Fruit fly (Drosophila melanogaster) whole organism, wandering third instar larva: ENCODE measurements around the gene CG13386.

Experiments
- Abd-B ChIP-seq: fragments of >200 bp; optimal IDR thresholded peaks from 2 replicates; lab custom pipeline; 2017; ENCODE audit warnings: missing biosample characterization, missing genetic modification characterization
- CG32264 ChIP-seq: fragments of 200-800 bp; sonication (Bioruptor generic); optimal IDR thresholded peaks from 2 replicates; lab custom pipeline; 2016; ENCODE audit warnings: missing biosample characterization, missing genetic modification characterization
- CG9705 ChIP-seq: fragments of 200-800 bp; sonication (Bioruptor generic); optimal IDR thresholded peaks from 2 replicates; lab custom pipeline; 2018; ENCODE audit warnings: missing biosample characterization, mild to moderate bottlenecking, missing genetic modification characterization
- CrebA ChIP-seq: fragments of 200-800 bp; sonication (Bioruptor generic); optimal IDR thresholded peaks from 2 replicates; lab custom pipeline; 2016; ENCODE audit warnings: missing biosample characterization, mild to moderate bottlenecking, missing genetic modification characterization, borderline replicate concordance
- Dfd ChIP-seq: fragments of >200 bp; optimal IDR thresholded peaks from 2 replicates; lab custom pipeline; 2017; ENCODE audit warnings: missing biosample characterization, missing genetic modification characterization
- Dif ChIP-seq: fragments of 200-275, 200-300 bp; sonication (Bioruptor generic); optimal IDR thresholded peaks from 2 replicates; lab custom pipeline; 2018; ENCODE audit warnings: missing biosample characterization, missing genetic modification characterization; ENCODE audit not compliant: partially characterized antibody
- GATAd ChIP-seq: sonication (Bioruptor generic); optimal IDR thresholded peaks from 2 replicates; lab custom pipeline; 2016; ENCODE audit warnings: missing biosample characterization, missing genetic modification characterization
- HLH106 ChIP-seq: fragments of 200-800 bp; optimal IDR thresholded peaks from 3 replicates; lab custom pipeline; 2019; ENCODE audit warnings: missing biosample characterization, mild to moderate bottlenecking, missing genetic modification characterization, moderate library complexity
- Hnf4 ChIP-seq: fragments of 200-800 bp; sonication (Bioruptor generic); optimal IDR thresholded peaks from 2 replicates; lab custom pipeline; 2016; ENCODE audit warnings: missing biosample characterization, mild to moderate bottlenecking, missing genetic modification characterization
- Hr78 ChIP-seq: fragments of >200 bp; optimal IDR thresholded peaks from 2 replicates; lab custom pipeline; 2017; ENCODE audit warnings: missing biosample characterization, missing genetic modification characterization
- Hr83 ChIP-seq: fragments of 200-300 bp; sonication (Bioruptor generic); optimal IDR thresholded peaks from 2 replicates; lab custom pipeline; 2016; ENCODE audit warnings: missing biosample characterization, mild to moderate bottlenecking, missing genetic modification characterization, moderate library complexity; ENCODE audit not compliant: poor library complexity, severe bottlenecking
- Jra ChIP-seq: sonication (Bioruptor generic); optimal IDR thresholded peaks from 2 replicates; lab custom pipeline; 2016; ENCODE audit warnings: missing biosample characterization, missing genetic modification characterization
- Mio ChIP-seq: sonication (Bioruptor generic); optimal IDR thresholded peaks from 2 replicates; lab custom pipeline; 2016; ENCODE audit warnings: missing biosample characterization, missing genetic modification characterization
- Myc ChIP-seq: fragments of >200 bp; optimal IDR thresholded peaks from 2 replicates; lab custom pipeline; 2017
- N ChIP-seq: fragments of >200 bp; optimal IDR thresholded peaks from 2 replicates; lab custom pipeline; 2018; ENCODE audit warnings: missing biosample characterization, missing external identifiers, missing genetic modification characterization
- OdsH ChIP-seq: fragments of 200-800 bp; sonication (Bioruptor generic); optimal IDR thresholded peaks from 2 replicates; lab custom pipeline; 2016; ENCODE audit warnings: missing biosample characterization, mild to moderate bottlenecking, missing genetic modification characterization
- Rel ChIP-seq, 2 experiments: fragments of 200-800 bp; sonication (Bioruptor generic) in 1 of 2; optimal IDR thresholded peaks; 2 replicates in 1 of 2; 3 replicates in 1 of 2; lab custom pipeline; 2016 to 2019; ENCODE audit warnings: mild to moderate bottlenecking in 2 of 2, missing biosample characterization in 2 of 2, missing genetic modification characterization in 2 of 2, moderate library complexity in 1 of 2
- Sp1 ChIP-seq: fragments of 200-800 bp; sonication (Bioruptor generic); optimal IDR thresholded peaks from 3 replicates; lab custom pipeline; 2019; ENCODE audit warnings: missing biosample characterization, mild to moderate bottlenecking, missing genetic modification characterization, moderate library complexity
- Vsx2 ChIP-seq: fragments of 200-300, 225-300 bp; sonication (Bioruptor generic); optimal IDR thresholded peaks from 2 replicates; lab custom pipeline; 2018; ENCODE audit warnings: missing biosample characterization, missing genetic modification characterization; ENCODE audit not compliant: partially characterized antibody
- br ChIP-seq: fragments of 200-800 bp; sonication (Bioruptor generic); optimal IDR thresholded peaks from 2 replicates; lab custom pipeline; 2016; ENCODE audit warnings: missing biosample characterization, missing genetic modification characterization
- brk ChIP-seq: fragments of 200-800 bp; sonication (Bioruptor generic); optimal IDR thresholded peaks from 2 replicates; lab custom pipeline; 2016; ENCODE audit warnings: missing biosample characterization, mild to moderate bottlenecking, missing genetic modification characterization
- dl ChIP-seq, 2 experiments: fragments of 175-275, 200-275 bp in 1 of 2; fragments of 200-275 bp in 1 of 2; sonication (Bioruptor generic); optimal IDR thresholded peaks; lab custom pipeline; 2018; ENCODE audit warnings: mild to moderate bottlenecking in 2 of 2, missing biosample characterization in 2 of 2, missing genetic modification characterization in 2 of 2, moderate library complexity in 2 of 2; ENCODE audit not compliant: partially characterized antibody in 2 of 2, insufficient read depth in 1 of 2
- dmrt93B ChIP-seq: fragments of 200-800 bp; sonication (Bioruptor generic); optimal IDR thresholded peaks from 2 replicates; lab custom pipeline; 2018; ENCODE audit warnings: missing biosample characterization, mild to moderate bottlenecking, missing genetic modification characterization
- dsf ChIP-seq: sonication (Bioruptor generic); optimal IDR thresholded peaks from 2 replicates; lab custom pipeline; 2016; ENCODE audit warnings: missing biosample characterization, missing genetic modification characterization, borderline replicate concordance
- ey ChIP-seq: fragments of 200-800 bp; sonication (Bioruptor generic); optimal IDR thresholded peaks from 2 replicates; lab custom pipeline; 2016; ENCODE audit warnings: missing biosample characterization, missing genetic modification characterization
- foxo ChIP-seq, 2 experiments: fragments of 200-800 bp; sonication (Bioruptor generic); optimal IDR thresholded peaks; 2 replicates in 1 of 2; 3 replicates in 1 of 2; lab custom pipeline; 2016 to 2017; ENCODE audit warnings: missing biosample characterization in 2 of 2, missing genetic modification characterization in 2 of 2
- fru ChIP-seq: fragments of 200-800 bp; sonication (Bioruptor generic); optimal IDR thresholded peaks from 3 replicates; lab custom pipeline; 2016; ENCODE audit warnings: missing biosample characterization, mild to moderate bottlenecking, missing genetic modification characterization
- h ChIP-seq: fragments of 200-800 bp; sonication (Bioruptor generic); optimal IDR thresholded peaks from 3 replicates; lab custom pipeline; 2016; ENCODE audit warnings: missing biosample characterization, mild to moderate bottlenecking, missing genetic modification characterization
- jim ChIP-seq: fragments of 175-275, 200-325 bp; sonication (Bioruptor generic); optimal IDR thresholded peaks from 2 replicates; lab custom pipeline; 2016; ENCODE audit warnings: missing biosample characterization, mild to moderate bottlenecking, missing genetic modification characterization
- lola ChIP-seq: fragments of >200 bp; optimal IDR thresholded peaks from 2 replicates; lab custom pipeline; 2017; ENCODE audit warnings: missing biosample characterization, missing genetic modification characterization
- pan ChIP-seq: fragments of >200 bp; optimal IDR thresholded peaks from 2 replicates; lab custom pipeline; 2017
- psq ChIP-seq: fragments of 200-800 bp; sonication (Bioruptor generic); optimal IDR thresholded peaks from 3 replicates; lab custom pipeline; 2017; ENCODE audit warnings: missing biosample characterization, mild to moderate bottlenecking, missing genetic modification characterization, moderate library complexity
- rgr ChIP-seq: fragments of 200-800 bp; sonication (Bioruptor generic); optimal IDR thresholded peaks from 3 replicates; lab custom pipeline; 2016; ENCODE audit warnings: missing biosample characterization, mild to moderate bottlenecking, missing genetic modification characterization
- sage ChIP-seq: fragments of 200-800 bp; sonication (Bioruptor generic); optimal IDR thresholded peaks from 2 replicates; lab custom pipeline; 2016; ENCODE audit warnings: missing biosample characterization, mild to moderate bottlenecking, missing genetic modification characterization
- sv ChIP-seq: fragments of 200-800 bp; sonication (Bioruptor generic); optimal IDR thresholded peaks from 3 replicates; lab custom pipeline; 2016; ENCODE audit warnings: missing biosample characterization, missing genetic modification characterization
- tai ChIP-seq: sonication (Bioruptor generic); optimal IDR thresholded peaks from 2 replicates; lab custom pipeline; 2016; ENCODE audit warnings: missing biosample characterization, missing genetic modification characterization
- usp ChIP-seq: fragments of >200 bp; optimal IDR thresholded peaks from 2 replicates; lab custom pipeline; 2017; ENCODE audit warnings: missing biosample characterization, missing genetic modification characterization
- woc ChIP-seq: sonication (Bioruptor generic); optimal IDR thresholded peaks from 2 replicates; lab custom pipeline; 2016; ENCODE audit warnings: missing biosample characterization, mild to moderate bottlenecking, missing genetic modification characterization

The CG13386 gene

DNA sequence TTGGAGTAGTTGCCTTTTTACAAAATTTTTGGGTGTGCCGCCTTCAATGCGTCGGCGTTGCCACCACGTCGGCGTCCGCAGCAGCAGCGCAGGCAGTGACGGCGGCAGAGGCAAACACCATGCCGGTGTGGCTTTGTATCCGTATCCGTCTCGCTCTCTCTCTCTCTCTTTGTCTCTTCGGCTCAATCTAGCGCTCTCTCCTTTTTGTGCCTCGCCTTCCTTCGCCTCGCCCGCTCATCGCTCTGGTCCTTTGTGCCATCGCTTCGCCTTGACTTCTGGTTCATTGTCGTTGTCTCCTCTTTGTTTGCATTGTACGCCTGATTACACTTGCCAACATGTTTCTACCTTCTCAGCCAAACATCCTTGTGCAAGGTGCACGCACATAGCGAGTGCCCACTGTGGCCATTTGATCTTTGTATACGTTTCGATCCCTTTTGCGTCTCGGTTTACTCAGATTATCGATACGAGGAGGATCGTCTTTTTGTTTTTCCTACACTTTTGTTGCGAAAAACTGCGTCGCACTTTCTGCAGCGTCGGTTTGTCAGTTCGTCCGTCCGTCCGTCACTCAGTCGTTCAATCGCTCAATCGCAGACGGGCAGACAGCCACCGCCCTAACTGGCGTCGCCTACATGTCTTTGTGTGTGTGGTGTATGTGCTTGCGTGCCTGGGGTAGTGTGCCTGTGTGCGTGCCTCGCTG lies 17.7 kb downstream of the CG13386 start:
- TF ChIP-seq N (GFP tag; lab: Kevin White, UChicago), result no peak
- peak; percentile 59 for TF ChIP-seq HLH106 (tag; lab: Kevin White, UChicago)
- peak; percentile 64 for TF ChIP-seq woc (GFP tag; lab: Kevin White, UChicago)
- no peak for TF ChIP-seq sv (GFP tag; lab: Kevin White, UChicago)
- TF ChIP-seq Rel (GFP tag; optimal IDR thresholded peaks at IDR 0.05; lab: Kevin White, UChicago), result no peak
- peak; percentile 52 for TF ChIP-seq Rel (tag; optimal IDR thresholded peaks at IDR 0.05; lab: Kevin White, UChicago)
- TF ChIP-seq Sp1 (GFP tag; lab: Kevin White, UChicago), result peak; percentile 67
- TF ChIP-seq CG32264 (GFP tag; lab: Kevin White, UChicago), result peak; percentile 1
- TF ChIP-seq Hr78 (GFP tag; lab: Kevin White, UChicago), result no peak
- peak; percentile 49 for TF ChIP-seq OdsH (GFP tag; lab: Kevin White, UChicago)
- peak; percentile 36 for TF ChIP-seq CG9705
- TF ChIP-seq Myc (lab: Kevin White, UChicago), result no peak
- no peak for TF ChIP-seq Mio (GFP tag; lab: Kevin White, UChicago)
- TF ChIP-seq foxo (GFP tag; optimal IDR thresholded peaks at IDR 0.05; lab: Kevin White, UChicago), result peak in 1 of 2 experiments; percentile 84
- no peak for TF ChIP-seq lola (GFP tag; lab: Kevin White, UChicago)
- TF ChIP-seq h, result peak; percentile 81
- TF ChIP-seq Hnf4 (GFP tag; lab: Kevin White, UChicago), result peak; percentile 79
- TF ChIP-seq usp (GFP tag; lab: Kevin White, UChicago), result no peak
- no peak for TF ChIP-seq dsf (GFP tag; lab: Kevin White, UChicago)
- peak; percentile 100 for TF ChIP-seq psq
- peak; percentile 84 for TF ChIP-seq fru (GFP tag; lab: Kevin White, UChicago)
- no peak for TF ChIP-seq pan
- TF ChIP-seq br (GFP tag; lab: Kevin White, UChicago), result peak; percentile 73
- TF ChIP-seq ey (GFP tag; lab: Kevin White, UChicago), result peak; percentile 81
- TF ChIP-seq sage (GFP tag; lab: Kevin White, UChicago), result peak; percentile 48
- no peak for TF ChIP-seq Hr83
- TF ChIP-seq Jra (GFP tag; lab: Kevin White, UChicago), result peak; percentile 60
- peak; percentile 37 for TF ChIP-seq brk (GFP tag; lab: Kevin White, UChicago)
- TF ChIP-seq dmrt93B (GFP tag; lab: Kevin White, UChicago), result peak; percentile 35
- TF ChIP-seq Abd-B, result no peak
- TF ChIP-seq tai, result no peak
- TF ChIP-seq CrebA (GFP tag; lab: Kevin White, UChicago), result no peak
- TF ChIP-seq jim (GFP tag; lab: Kevin White, UChicago), result no peak
- TF ChIP-seq rgr (GFP tag; lab: Kevin White, UChicago), result peak; percentile 71
- TF ChIP-seq Dfd, result no peak
- peak; percentile 83 to 87 for TF ChIP-seq dl (GFP tag; optimal IDR thresholded peaks at IDR 0.05; lab: Kevin White, UChicago; ENCODE audit: insufficient read depth in 1 of 2, partially characterized antibody in 2 of 2)
- peak; percentile 14 for TF ChIP-seq Vsx2
- TF ChIP-seq Dif (GFP tag; lab: Kevin White, UChicago), result peak; percentile 77
- TF ChIP-seq GATAd (GFP tag; lab: Kevin White, UChicago), result no peak
- TF ChIP-seq, all 38 proteins: peak for 22

DNA sequence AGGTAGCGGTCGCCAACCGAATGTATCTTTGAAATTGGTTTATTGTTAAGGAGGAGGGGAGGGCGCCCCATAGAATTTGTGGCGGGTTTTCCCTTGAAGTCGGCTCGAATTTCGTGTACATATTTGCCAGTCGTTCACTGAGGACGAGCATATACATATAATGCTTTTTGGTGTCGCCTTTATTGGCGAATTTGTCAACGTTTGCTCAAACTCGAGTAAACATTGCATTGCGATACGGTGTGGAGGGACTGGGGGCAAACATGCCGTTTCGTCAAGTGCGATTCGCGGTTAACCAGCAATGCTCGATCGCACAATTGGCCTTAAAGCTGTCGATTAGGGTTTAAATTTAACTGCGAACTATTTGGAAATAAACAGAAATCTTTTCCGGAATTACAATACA lies 18.7 kb downstream of the CG13386 start:
- no peak for TF ChIP-seq br (GFP tag; lab: Kevin White, UChicago)
- TF ChIP-seq GATAd (GFP tag; lab: Kevin White, UChicago), result no peak
- TF ChIP-seq lola (GFP tag; lab: Kevin White, UChicago), result no peak
- TF ChIP-seq Rel (GFP tag; optimal IDR thresholded peaks at IDR 0.05; lab: Kevin White, UChicago), result no peak
- TF ChIP-seq Rel (tag; optimal IDR thresholded peaks at IDR 0.05; lab: Kevin White, UChicago), result peak; percentile 48
- no peak for TF ChIP-seq CrebA (GFP tag; lab: Kevin White, UChicago)
- TF ChIP-seq psq, result no peak
- no peak for TF ChIP-seq Abd-B
- TF ChIP-seq Vsx2, result no peak
- no peak for TF ChIP-seq jim (GFP tag; lab: Kevin White, UChicago)
- no peak for TF ChIP-seq usp (GFP tag; lab: Kevin White, UChicago)
- TF ChIP-seq dl (GFP tag; optimal IDR thresholded peaks at IDR 0.05; lab: Kevin White, UChicago; ENCODE audit: insufficient read depth in 1 of 2, partially characterized antibody in 2 of 2), result no peak
- TF ChIP-seq Hnf4 (GFP tag; lab: Kevin White, UChicago), result peak; percentile 6
- TF ChIP-seq foxo (GFP tag; optimal IDR thresholded peaks at IDR 0.05; lab: Kevin White, UChicago), result peak in 1 of 2 experiments; percentile 5
- TF ChIP-seq CG9705, result no peak
- no peak for TF ChIP-seq tai
- TF ChIP-seq woc (GFP tag; lab: Kevin White, UChicago), result no peak
- no peak for TF ChIP-seq dmrt93B (GFP tag; lab: Kevin White, UChicago)
- no peak for TF ChIP-seq Dif (GFP tag; lab: Kevin White, UChicago)
- no peak for TF ChIP-seq CG32264 (GFP tag; lab: Kevin White, UChicago)
- TF ChIP-seq sv (GFP tag; lab: Kevin White, UChicago), result no peak
- TF ChIP-seq Hr83, result peak; percentile 11
- no peak for TF ChIP-seq ey (GFP tag; lab: Kevin White, UChicago)
- no peak for TF ChIP-seq Dfd
- no peak for TF ChIP-seq pan
- TF ChIP-seq sage (GFP tag; lab: Kevin White, UChicago), result no peak
- peak; percentile 41 for TF ChIP-seq OdsH (GFP tag; lab: Kevin White, UChicago)
- peak; percentile 26 for TF ChIP-seq rgr (GFP tag; lab: Kevin White, UChicago)
- TF ChIP-seq N (GFP tag; lab: Kevin White, UChicago), result no peak
- TF ChIP-seq Sp1 (GFP tag; lab: Kevin White, UChicago), result peak; percentile 21
- TF ChIP-seq Jra (GFP tag; lab: Kevin White, UChicago), result no peak
- TF ChIP-seq h, result peak; percentile 12
- no peak for TF ChIP-seq fru (GFP tag; lab: Kevin White, UChicago)
- TF ChIP-seq HLH106 (tag; lab: Kevin White, UChicago), result peak; percentile 5
- TF ChIP-seq dsf (GFP tag; lab: Kevin White, UChicago), result no peak
- TF ChIP-seq Myc (lab: Kevin White, UChicago), result no peak
- TF ChIP-seq Mio (GFP tag; lab: Kevin White, UChicago), result no peak
- no peak for TF ChIP-seq Hr78 (GFP tag; lab: Kevin White, UChicago)
- TF ChIP-seq brk (GFP tag; lab: Kevin White, UChicago), result no peak
